Worm (Caenorhabditis elegans) whole organism, young adult: ENCODE measurements around the gene ZC196.2.

Experiments
- C06A6.2 ChIP-seq: fragments of 200-800 bp; sonication (Bioruptor generic); conservative IDR thresholded peaks from 2 replicates; pipeline ENCODE4 v1.3.6; 2022; ENCODE audit warnings: missing genetic modification characterization, missing compliant biosample characterization
- F37B4.10 ChIP-seq: fragments of 200-800 bp; sonication (Bioruptor generic); IDR thresholded peaks from 2 replicates; pipeline ENCODE4 v1.3.6; 2022; ENCODE audit warnings: missing genetic modification characterization, missing compliant biosample characterization
- F52B5.7 ChIP-seq: sonication (generic microtip); optimal IDR thresholded peaks from 2 replicates; lab custom pipeline; 2016; ENCODE audit warnings: mild to moderate bottlenecking, missing genetic modification characterization, missing compliant biosample characterization
- K12H6.12 ChIP-seq: fragments of 200-800 bp; sonication (Bioruptor generic); optimal IDR thresholded peaks from 2 replicates; lab custom pipeline; 2018; ENCODE audit warnings: mild to moderate bottlenecking, missing genetic modification characterization, missing compliant biosample characterization
- T26A5.8 ChIP-seq: sonication (generic microtip); optimal IDR thresholded peaks from 2 replicates; lab custom pipeline; 2016; ENCODE audit warnings: missing genetic modification characterization, missing compliant biosample characterization
- Y53F4B.3 ChIP-seq: fragments of 200-800 bp; sonication (Bioruptor generic); IDR thresholded peaks from 2 replicates; pipeline ENCODE4 v1.3.6; 2022; ENCODE audit warnings: missing genetic modification reagents, missing genetic modification characterization, missing compliant biosample characterization
- Y67H2A.10 ChIP-seq: fragments of 200-800 bp; sonication (Bioruptor generic); conservative IDR thresholded peaks from 2 replicates; pipeline ENCODE4 v1.3.6; 2022; ENCODE audit warnings: missing genetic modification reagents, missing genetic modification characterization, missing compliant biosample characterization
- Y79H2A.3 ChIP-seq: fragments of 200-800 bp; sonication (Bioruptor generic); conservative IDR thresholded peaks from 2 replicates; pipeline ENCODE4 v1.3.6; 2022; ENCODE audit warnings: missing genetic modification reagents, missing genetic modification characterization, missing compliant biosample characterization
- aptf-2 ChIP-seq: fragments of 200-800 bp; sonication (Bioruptor generic); conservative IDR thresholded peaks from 2 replicates; pipeline ENCODE4 v1.3.6; 2022; ENCODE audit warnings: missing genetic modification reagents, missing genetic modification characterization, missing compliant biosample characterization
- atf-7 ChIP-seq: sonication (generic microtip); optimal IDR thresholded peaks from 2 replicates; lab custom pipeline; 2017; ENCODE audit warnings: mild to moderate bottlenecking, missing genetic modification characterization, missing compliant biosample characterization
- attf-6 ChIP-seq: fragments of 200-800 bp; sonication (Bioruptor generic); IDR thresholded peaks from 2 replicates; pipeline ENCODE4 v1.3.6; 2022; ENCODE audit warnings: missing genetic modification reagents, missing genetic modification characterization, missing compliant biosample characterization
- bed-2 ChIP-seq: fragments of 200-800 bp; sonication (Bioruptor generic); IDR thresholded peaks from 2 replicates; pipeline ENCODE4 v1.3.6; 2022; ENCODE audit warnings: missing genetic modification reagents, missing genetic modification characterization, missing compliant biosample characterization
- ceh-100 ChIP-seq: fragments of 200-800 bp; sonication (Bioruptor generic); IDR thresholded peaks from 2 replicates; pipeline ENCODE4 v1.3.6; 2022; ENCODE audit warnings: missing genetic modification reagents, missing genetic modification characterization, missing compliant biosample characterization
- ceh-79 ChIP-seq: sonication (generic microtip); optimal IDR thresholded peaks from 2 replicates; lab custom pipeline; 2017; ENCODE audit warnings: mild to moderate bottlenecking, missing genetic modification characterization, missing compliant biosample characterization
- dpff-1 ChIP-seq: sonication (generic microtip); optimal IDR thresholded peaks from 2 replicates; lab custom pipeline; 2017; ENCODE audit warnings: mild to moderate bottlenecking, missing genetic modification characterization, missing compliant biosample characterization
- egl-18 ChIP-seq: fragments of 200-800 bp; sonication (Bioruptor generic); IDR thresholded peaks from 2 replicates; pipeline ENCODE4 v1.3.6; 2022; ENCODE audit warnings: missing genetic modification reagents, missing genetic modification characterization, missing compliant biosample characterization
- egl-44 ChIP-seq: fragments of 200-800 bp; sonication (Bioruptor generic); IDR thresholded peaks from 2 replicates; pipeline ENCODE4 v1.3.6; 2022; ENCODE audit warnings: missing genetic modification reagents, missing genetic modification characterization, missing compliant biosample characterization
- ekl-4 ChIP-seq: fragments of 200-800 bp; sonication (Bioruptor generic); IDR thresholded peaks from 2 replicates; pipeline ENCODE4 v1.3.6; 2022; ENCODE audit warnings: missing genetic modification reagents, missing genetic modification characterization, missing compliant biosample characterization
- ets-4 ChIP-seq: fragments of 200-800 bp; sonication (Bioruptor generic); optimal IDR thresholded peaks from 2 replicates; lab custom pipeline; 2018; ENCODE audit warnings: mild to moderate bottlenecking, missing genetic modification characterization, missing compliant biosample characterization
- gei-17 ChIP-seq: fragments of 200-800 bp; sonication (Bioruptor generic); optimal IDR thresholded peaks from 2 replicates; lab custom pipeline; 2018; ENCODE audit warnings: mild to moderate bottlenecking, missing genetic modification characterization, missing compliant biosample characterization
- hlh-12 ChIP-seq: sonication (generic microtip); optimal IDR thresholded peaks from 2 replicates; lab custom pipeline; 2016; ENCODE audit warnings: missing genetic modification characterization, missing compliant biosample characterization
- hsf-1 ChIP-seq: fragments of 200-800 bp; sonication (Bioruptor generic); IDR thresholded peaks from 2 replicates; pipeline ENCODE4 v1.3.6; 2022; ENCODE audit warnings: missing genetic modification reagents, missing genetic modification characterization, missing compliant biosample characterization
- let-607 ChIP-seq, 2 experiments: fragments of 200-800 bp in 1 of 2; sonication (Bioruptor generic) in 1 of 2; sonication (generic microtip) in 1 of 2; optimal IDR thresholded peaks; 2 replicates each; lab custom pipeline; 2016 to 2018; ENCODE audit warnings: mild to moderate bottlenecking in 2 of 2, missing compliant biosample characterization in 2 of 2, missing genetic modification characterization in 2 of 2, moderate library complexity in 2 of 2, missing genotype in 1 of 2
- lin-26 ChIP-seq: fragments of 200-800 bp; sonication (Bioruptor generic); IDR thresholded peaks from 2 replicates; pipeline ENCODE4 v1.3.6; 2022; ENCODE audit warnings: missing genetic modification reagents, missing genetic modification characterization, missing compliant biosample characterization
- lin-54 ChIP-seq: fragments of 200-800 bp; sonication (Bioruptor generic); optimal IDR thresholded peaks from 2 replicates; lab custom pipeline; 2018; ENCODE audit warnings: mild to moderate bottlenecking, missing genetic modification characterization, missing compliant biosample characterization
- lir-1 ChIP-seq: fragments of 200-800 bp; sonication (Bioruptor generic); conservative IDR thresholded peaks from 2 replicates; pipeline ENCODE4 v1.3.6; 2022; ENCODE audit warnings: missing genetic modification reagents, missing genetic modification characterization, missing compliant biosample characterization
- madf-8 ChIP-seq: fragments of 200-800 bp; sonication (Bioruptor generic); conservative IDR thresholded peaks from 2 replicates; pipeline ENCODE4 v1.3.6; 2022; ENCODE audit warnings: missing genetic modification reagents, missing genetic modification characterization, missing compliant biosample characterization
- mes-4 ChIP-seq: sonication (generic microtip); optimal IDR thresholded peaks from 2 replicates; lab custom pipeline; 2016; ENCODE audit warnings: missing genotype, missing genetic modification characterization, missing compliant biosample characterization
- mxl-1 ChIP-seq: sonication (generic microtip); optimal IDR thresholded peaks from 2 replicates; lab custom pipeline; 2016; ENCODE audit warnings: missing genetic modification characterization, missing compliant biosample characterization
- nfya-2 ChIP-seq: fragments of 200-800 bp; sonication (Bioruptor generic); IDR thresholded peaks from 2 replicates; pipeline ENCODE4 v1.3.6; 2022; ENCODE audit warnings: missing genetic modification reagents, missing genetic modification characterization, missing compliant biosample characterization
- nhr-80 ChIP-seq: sonication (generic microtip); optimal IDR thresholded peaks from 2 replicates; lab custom pipeline; 2016; ENCODE audit warnings: missing genetic modification characterization, missing compliant biosample characterization
- nhr-90 ChIP-seq: sonication (generic microtip); optimal IDR thresholded peaks from 2 replicates; lab custom pipeline; 2016; ENCODE audit warnings: missing genotype, mild to moderate bottlenecking, missing genetic modification characterization, missing compliant biosample characterization
- pha-4 ChIP-seq: fragments of 150-350 bp; sonication (generic microtip); optimal IDR thresholded peaks from 2 replicates; lab custom pipeline; 2014; ENCODE audit warnings: missing biosample characterization, missing genetic modification reagents, missing genetic modification characterization
- rec-8 ChIP-seq, 2 experiments: sonication (generic microtip); optimal IDR thresholded peaks; 2 replicates each; lab custom pipeline; 2016; ENCODE audit warnings: mild to moderate bottlenecking in 2 of 2, missing genetic modification characterization in 2 of 2, missing genetic modification reagents in 2 of 2, missing genotype in 2 of 2, missing biosample characterization in 1 of 2, missing compliant biosample characterization in 1 of 2, moderate library complexity in 1 of 2
- rpc-1 ChIP-seq, 2 experiments: fragments of 150-350 bp in 1 of 2; sonication (generic microtip) in 1 of 2; optimal IDR thresholded peaks; 2 replicates each; lab custom pipeline; 2014 to 2018; ENCODE audit warnings: missing biosample characterization in 1 of 2, missing genetic modification characterization in 1 of 2, missing genetic modification reagents in 1 of 2, missing genotype in 1 of 2
- snpc-1.3 ChIP-seq: sonication (generic microtip); optimal IDR thresholded peaks from 2 replicates; lab custom pipeline; 2017; ENCODE audit warnings: missing genetic modification characterization, mild to moderate bottlenecking, missing compliant biosample characterization, antibody characterized with exemption, moderate library complexity, missing genotype, missing genetic modification reagents; ENCODE audit not compliant: insufficient read depth
- snpc-4 ChIP-seq, 5 experiments: fragments of 150-350 bp in 1 of 5; sonication (generic microtip) in 4 of 5; optimal IDR thresholded peaks; 2 replicates each; lab custom pipeline; 2014 to 2018; ENCODE audit warnings: missing genetic modification characterization in 5 of 5, missing biosample characterization in 3 of 5, antibody characterized with exemption in 2 of 5, mild to moderate bottlenecking in 2 of 5, missing compliant biosample characterization in 2 of 5, missing genotype in 2 of 5, moderate library complexity in 2 of 5, missing genetic modification reagents in 1 of 5
- somi-1 ChIP-seq: fragments of 200-800 bp; sonication (Bioruptor generic); optimal IDR thresholded peaks from 2 replicates; lab custom pipeline; 2018; ENCODE audit warnings: mild to moderate bottlenecking, missing genetic modification characterization, missing compliant biosample characterization
- sptf-2 ChIP-seq: fragments of 200-800 bp; sonication (Bioruptor generic); optimal IDR thresholded peaks from 2 replicates; lab custom pipeline; 2018; ENCODE audit warnings: mild to moderate bottlenecking, missing genetic modification characterization, missing compliant biosample characterization
- tlf-1 ChIP-seq: fragments of 200-800 bp; sonication (Bioruptor generic); optimal IDR thresholded peaks from 2 replicates; lab custom pipeline; 2018; ENCODE audit warnings: mild to moderate bottlenecking, missing genetic modification characterization, missing compliant biosample characterization
- unc-62 ChIP-seq: fragments of 150-350 bp; optimal IDR thresholded peaks from 2 replicates; lab custom pipeline; 2014; ENCODE audit warnings: missing biosample characterization, missing genetic modification reagents, missing genetic modification characterization
- zfh-2 ChIP-seq: fragments of 200-800 bp; sonication (Bioruptor generic); conservative IDR thresholded peaks from 2 replicates; pipeline ENCODE4 v1.3.6; 2022; ENCODE audit warnings: missing genetic modification reagents, missing genetic modification characterization, missing compliant biosample characterization
- ztf-22 ChIP-seq: fragments of 200-800 bp; sonication (Bioruptor generic); optimal IDR thresholded peaks from 2 replicates; lab custom pipeline; 2018; ENCODE audit warnings: mild to moderate bottlenecking, missing genetic modification characterization, moderate library complexity, missing compliant biosample characterization
- ztf-6 ChIP-seq: fragments of 200-800 bp; sonication (Bioruptor generic); IDR thresholded peaks from 2 replicates; pipeline ENCODE4 v1.3.6; 2022; ENCODE audit warnings: missing genetic modification reagents, missing genetic modification characterization, missing compliant biosample characterization

Gene ZC196.2

ce11 chrV:8765938-8766337, 26.7 kb downstream of the ZC196.2 start, which contains the start of gene B0507.9:
B0507.9 (minus strand) TSS chrV:8766038.
- TF ChIP-seq somi-1 (GFP tag; lab: Kevin White, UChicago) (no peak), ztf-6 (GFP tag; lab: Robert Waterston, UW) (no peak), ets-4 (GFP tag; lab: Kevin White, UChicago) (no peak), ceh-100 (GFP tag; lab: Robert Waterston, UW) (no peak), bed-2 (GFP tag; lab: Robert Waterston, UW) (no peak), attf-6 (GFP tag; lab: Robert Waterston, UW) (no peak), aptf-2 (GFP tag; lab: Robert Waterston, UW) (no peak), nhr-90 (tag; lab: Kevin White, UChicago) (no peak), let-607 (tag; optimal IDR thresholded peaks at IDR 0.05; lab: Kevin White, UChicago) (no peak), rec-8 (tag; optimal IDR thresholded peaks at IDR 0.05; lab: Kevin White, UChicago) (no peak), lin-54 (GFP tag; lab: Kevin White, UChicago) (no peak), Y53F4B.3 (no peak), F52B5.7 (tag; lab: Kevin White, UChicago) (no peak), C06A6.2 (no peak), Y67H2A.10 (no peak), ekl-4 (GFP tag; lab: Robert Waterston, UW) (no peak)

ce11 chrV:8767041-8767440, 27.8 kb downstream of the ZC196.2 start:
- TF ChIP-seq nhr-90 (tag; lab: Kevin White, UChicago), result no peak
- no peak for TF ChIP-seq madf-8 (GFP tag; lab: Robert Waterston, UW)
- no peak for TF ChIP-seq snpc-4 (GFP tag; optimal IDR thresholded peaks at IDR 0.05; lab: Kevin White, UChicago)
- TF ChIP-seq snpc-4 (tag; optimal IDR thresholded peaks at IDR 0.05; lab: Kevin White, UChicago), result no peak
- TF ChIP-seq mxl-1 (tag; lab: Kevin White, UChicago), result no peak
- TF ChIP-seq rpc-1 (optimal IDR thresholded peaks at IDR 0.05; lab: Kevin White, UChicago), result no peak
- no peak for TF ChIP-seq rpc-1 (tag; optimal IDR thresholded peaks at IDR 0.05; lab: Kevin White, UChicago)
- TF ChIP-seq tlf-1 (GFP tag; lab: Kevin White, UChicago), result no peak
- no peak for TF ChIP-seq sptf-2 (GFP tag; lab: Kevin White, UChicago)
- TF ChIP-seq snpc-1.3 (tag; lab: Kevin White, UChicago), result no peak
- no peak for TF ChIP-seq mes-4 (tag; lab: Kevin White, UChicago)
- no peak for TF ChIP-seq zfh-2 (GFP tag; lab: Robert Waterston, UW)
- TF ChIP-seq lin-26, result no peak
- TF ChIP-seq ceh-79, result no peak

- no peak for TF ChIP-seq egl-44 (GFP tag; lab: Robert Waterston, UW)
- TF ChIP-seq Y79H2A.3 (GFP tag; lab: Robert Waterston, UW), result no peak
- TF ChIP-seq gei-17 (GFP tag; lab: Kevin White, UChicago), result no peak
- TF ChIP-seq lir-1, result no peak
- TF ChIP-seq dpff-1, result no peak
- TF ChIP-seq nhr-80 (tag; lab: Kevin White, UChicago), result peak; percentile 15
Observed at ce11 chrV:8767493-8767892, 28.3 kb downstream of the ZC196.2 start.

ce11 chrV:8768481-8768959, 29.3 kb downstream of the ZC196.2 start, which contains the start of gene B0507.3:
B0507.3 (plus strand) TSS chrV:8768909.
- TF ChIP-seq atf-7 (tag; lab: Kevin White, UChicago) (peak; percentile 49), unc-62 (peak; percentile 85), nhr-80 (tag; lab: Kevin White, UChicago) (peak; percentile 89), ztf-22 (peak; percentile 74), pha-4 (tag; lab: Kevin White, UChicago) (peak; percentile 54), let-607 (tag; optimal IDR thresholded peaks at IDR 0.05; lab: Kevin White, UChicago) (peak in 1 of 2 experiments; percentile 48), egl-44 (GFP tag; lab: Robert Waterston, UW) (peak; percentile 71), F37B4.10 (no peak), T26A5.8 (tag; lab: Kevin White, UChicago) (no peak), egl-18 (GFP tag; lab: Robert Waterston, UW) (no peak), K12H6.12 (tag; lab: Kevin White, UChicago) (no peak), hlh-12 (no peak), nfya-2 (GFP tag; lab: Robert Waterston, UW) (no peak), tlf-1 (GFP tag; lab: Kevin White, UChicago) (peak; percentile 30), hsf-1 (GFP tag; lab: Robert Waterston, UW) (no peak), ets-4 (GFP tag; lab: Kevin White, UChicago) (peak; percentile 76)
